Worm (Caenorhabditis elegans) whole organism, early embryonic: ENCODE results near the gene F46B3.23.

Source experiments
- B0310.2 ChIP-seq: sonication (generic microtip); optimal IDR thresholded peaks from 2 replicates; lab custom pipeline; 2016; ENCODE audit warnings: mild to moderate bottlenecking, missing genetic modification characterization, missing compliant biosample characterization
- F13C5.2 ChIP-seq: sonication (generic microtip); optimal IDR thresholded peaks from 2 replicates; lab custom pipeline; 2017; ENCODE audit warnings: mild to moderate bottlenecking, missing genetic modification characterization, inconsistent platforms, missing compliant biosample characterization
- aly-1 ChIP-seq: sonication (generic microtip); optimal IDR thresholded peaks from 2 replicates; lab custom pipeline; 2016; ENCODE audit warnings: missing genetic modification characterization, missing compliant biosample characterization
- ama-1 ChIP-seq: fragments of 150-350 bp; optimal IDR thresholded peaks from 2 replicates; lab custom pipeline; 2014
- ceh-13 ChIP-seq: fragments of 200-800 bp; sonication (Bioruptor generic); optimal IDR thresholded peaks from 2 replicates; lab custom pipeline; 2018; ENCODE audit warnings: mild to moderate bottlenecking, missing genetic modification characterization, missing compliant biosample characterization
- ceh-36 ChIP-seq: sonication (generic microtip); optimal IDR thresholded peaks from 2 replicates; lab custom pipeline; 2016; ENCODE audit warnings: missing genetic modification characterization, inconsistent platforms, missing compliant biosample characterization
- ets-7 ChIP-seq: sonication (generic microtip); optimal IDR thresholded peaks from 2 replicates; lab custom pipeline; 2016; ENCODE audit warnings: missing genotype, missing genetic modification characterization, missing compliant biosample characterization
- flt-1 ChIP-seq: fragments of 200-800 bp; sonication (Bioruptor generic); IDR thresholded peaks from 2 replicates; pipeline ENCODE4 v1.3.6; 2022; ENCODE audit warnings: missing genetic modification characterization, missing compliant biosample characterization
- hmbx-1 ChIP-seq: sonication (generic microtip); optimal IDR thresholded peaks from 2 replicates; lab custom pipeline; 2016; ENCODE audit warnings: mild to moderate bottlenecking, missing genetic modification characterization, missing compliant biosample characterization
- hmg-4 ChIP-seq: fragments of 200-800 bp; sonication (Bioruptor generic); optimal IDR thresholded peaks from 2 replicates; lab custom pipeline; 2018; ENCODE audit warnings: mild to moderate bottlenecking, missing genetic modification characterization, missing compliant biosample characterization
- hnd-1 ChIP-seq: sonication (generic microtip); optimal IDR thresholded peaks from 2 replicates; lab custom pipeline; 2016; ENCODE audit warnings: missing genetic modification characterization, missing compliant biosample characterization
- pes-1 ChIP-seq: fragments of 200-800 bp; sonication (Bioruptor generic); IDR thresholded peaks from 2 replicates; pipeline ENCODE4 v1.3.6; 2022; ENCODE audit warnings: missing genetic modification reagents, missing genetic modification characterization, missing compliant biosample characterization
- scrt-1 ChIP-seq: fragments of 200-800 bp; sonication (Bioruptor generic); IDR thresholded peaks from 2 replicates; pipeline ENCODE4 v1.3.6; 2022; ENCODE audit warnings: missing genetic modification characterization, missing compliant biosample characterization
- sea-1 ChIP-seq: fragments of 200-800 bp; sonication (Bioruptor generic); conservative IDR thresholded peaks from 2 replicates; pipeline ENCODE4 v1.3.6; 2022; ENCODE audit warnings: missing genetic modification characterization, missing compliant biosample characterization
- tbx-11 ChIP-seq: fragments of 200-800 bp; sonication (Bioruptor generic); IDR thresholded peaks from 2 replicates; pipeline ENCODE4 v1.3.6; 2022; ENCODE audit warnings: missing genetic modification characterization, missing compliant biosample characterization
- tbx-37 ChIP-seq: fragments of 200-800 bp; sonication (Bioruptor generic); conservative IDR thresholded peaks from 2 replicates; pipeline ENCODE4 v1.3.6; 2022; ENCODE audit warnings: missing genetic modification reagents, missing genetic modification characterization, missing compliant biosample characterization
- tra-4 ChIP-seq: sonication (generic microtip); optimal IDR thresholded peaks from 2 replicates; lab custom pipeline; 2017; ENCODE audit warnings: missing genetic modification characterization, missing compliant biosample characterization

The F46B3.23 gene

DNA sequence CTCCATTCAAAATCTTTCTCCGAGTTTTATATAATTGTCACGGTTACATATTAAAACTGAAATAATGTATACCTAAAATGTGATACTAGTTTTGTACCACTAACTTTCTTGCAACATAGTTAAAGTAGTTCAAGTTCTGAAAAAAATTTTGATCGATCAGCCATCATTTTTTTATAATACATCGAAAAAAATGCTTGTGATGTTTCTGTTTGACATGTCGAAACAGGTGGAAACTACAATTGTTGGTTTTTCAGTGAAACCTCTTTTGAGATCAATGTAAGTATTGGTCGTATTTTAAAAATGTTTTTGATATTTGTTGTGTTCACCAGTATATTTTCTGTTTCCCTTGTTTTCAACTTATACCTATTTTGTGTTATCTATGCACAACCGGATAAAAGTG lies 32.8 kb upstream of the F46B3.23 start, which contains the start of gene srxa-14:
Gene srxa-14 (plus strand): TSS at position 301 of the 400 bp plus-strand sequence.
- TF ChIP-seq hmg-4 (GFP tag; lab: Kevin White, UChicago) (no peak), aly-1 (tag; lab: Kevin White, UChicago) (no peak), hnd-1 (tag; lab: Kevin White, UChicago) (no peak), tbx-11 (GFP tag; lab: Robert Waterston, UW) (no peak), tbx-37 (no peak), hmbx-1 (tag; lab: Kevin White, UChicago) (no peak), ceh-13 (GFP tag; lab: Kevin White, UChicago) (no peak), ceh-36 (tag; lab: Kevin White, UChicago) (no peak), ama-1 (lab: Kevin White, UChicago) (no peak), sea-1 (no peak), tra-4 (no peak), B0310.2 (tag; lab: Kevin White, UChicago) (no peak)

ce11 chrV:20638344-20638743 lies 31.8 kb upstream of the F46B3.23 start, which contains the start of gene Y44A6B.3:
Gene Y44A6B.3, minus strand, starts transcription at chrV:20638444.
- no peak for TF ChIP-seq tra-4
- no peak for TF ChIP-seq ets-7 (tag; lab: Kevin White, UChicago)
- no peak for TF ChIP-seq tbx-37
- TF ChIP-seq pes-1 (GFP tag; lab: Robert Waterston, UW) = no peak
- no peak for TF ChIP-seq tbx-11 (GFP tag; lab: Robert Waterston, UW)
- no peak for TF ChIP-seq hnd-1 (tag; lab: Kevin White, UChicago)
- TF ChIP-seq hmg-4 (GFP tag; lab: Kevin White, UChicago) = no peak
- no peak for TF ChIP-seq ceh-36 (tag; lab: Kevin White, UChicago)
- TF ChIP-seq F13C5.2 (tag; lab: Kevin White, UChicago) = no peak
- TF ChIP-seq scrt-1 = no peak
- no peak for TF ChIP-seq flt-1
- TF ChIP-seq aly-1 (tag; lab: Kevin White, UChicago) = no peak
- TF ChIP-seq B0310.2 (tag; lab: Kevin White, UChicago) = no peak
- TF ChIP-seq sea-1 = no peak

DNA sequence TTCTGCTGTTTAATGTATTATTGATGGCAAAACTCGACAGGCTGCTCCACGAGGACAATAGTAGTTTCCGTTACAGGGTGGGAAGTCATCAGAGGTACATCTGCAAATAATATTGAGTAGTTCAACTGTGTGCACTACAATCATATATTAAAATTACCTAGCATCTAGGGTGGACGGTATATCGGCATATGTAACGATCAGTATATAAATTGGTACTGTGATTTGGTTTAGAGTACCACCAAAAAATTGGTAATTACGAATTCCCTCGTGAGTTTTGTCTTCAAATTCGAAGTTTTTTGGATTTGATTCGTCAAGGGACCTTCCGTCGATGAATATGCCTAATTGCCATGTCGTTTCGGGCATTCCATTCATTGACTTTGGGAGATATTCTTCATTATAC lies 30.3 kb upstream of the F46B3.23 start, which contains the start of gene ttr-13:
Gene ttr-13 (minus strand): TSS at position 101 of the 400 bp plus-strand sequence.
- TF ChIP-seq hmbx-1 (tag; lab: Kevin White, UChicago) (no peak), tbx-37 (no peak), tra-4 (no peak), tbx-11 (GFP tag; lab: Robert Waterston, UW) (no peak), ceh-13 (GFP tag; lab: Kevin White, UChicago) (no peak), ama-1 (lab: Kevin White, UChicago) (no peak), ceh-36 (tag; lab: Kevin White, UChicago) (no peak), aly-1 (tag; lab: Kevin White, UChicago) (no peak), scrt-1 (no peak), F13C5.2 (tag; lab: Kevin White, UChicago) (no peak), pes-1 (GFP tag; lab: Robert Waterston, UW) (no peak), flt-1 (no peak), ets-7 (tag; lab: Kevin White, UChicago) (no peak), sea-1 (no peak), B0310.2 (tag; lab: Kevin White, UChicago) (no peak)

DNA sequence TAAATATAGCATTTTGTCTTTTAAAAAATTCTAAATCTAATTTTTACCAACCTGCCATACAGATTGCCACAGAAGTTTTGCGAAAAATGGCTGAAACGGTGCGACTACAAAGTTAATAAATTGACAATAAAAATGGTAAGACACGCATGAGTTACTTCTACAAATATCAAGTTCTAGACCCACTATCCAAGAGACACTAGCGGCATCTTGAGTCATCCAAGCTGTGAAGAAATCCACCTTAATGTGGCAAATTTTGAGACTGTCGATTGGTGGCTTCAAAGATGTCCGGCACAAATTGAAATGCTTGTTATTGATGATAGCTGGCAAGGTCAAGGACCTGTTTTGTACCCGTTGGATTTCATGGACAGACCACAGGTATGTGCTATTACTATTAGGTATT lies 27.8 kb upstream of the F46B3.23 start, which contains the start of gene F46B3.16:
Gene F46B3.16 (plus strand): TSS at position 301 of the 400 bp plus-strand sequence.
- TF ChIP-seq hmg-4 (GFP tag; lab: Kevin White, UChicago) (no peak), aly-1 (tag; lab: Kevin White, UChicago) (no peak), flt-1 (no peak), ceh-36 (tag; lab: Kevin White, UChicago) (no peak), hmbx-1 (tag; lab: Kevin White, UChicago) (no peak), ceh-13 (GFP tag; lab: Kevin White, UChicago) (no peak), F13C5.2 (tag; lab: Kevin White, UChicago) (no peak), tbx-37 (no peak), ets-7 (tag; lab: Kevin White, UChicago) (no peak), pes-1 (GFP tag; lab: Robert Waterston, UW) (no peak), B0310.2 (tag; lab: Kevin White, UChicago) (no peak), hnd-1 (tag; lab: Kevin White, UChicago) (no peak), sea-1 (no peak), tra-4 (no peak), ama-1 (lab: Kevin White, UChicago) (no peak), scrt-1 (no peak)

- TF ChIP-seq ama-1 (lab: Kevin White, UChicago) (no peak), hnd-1 (tag; lab: Kevin White, UChicago) (no peak), tbx-37 (no peak), hmbx-1 (tag; lab: Kevin White, UChicago) (no peak), ceh-13 (GFP tag; lab: Kevin White, UChicago) (no peak), pes-1 (GFP tag; lab: Robert Waterston, UW) (no peak)
Measured at ce11 chrV:20633619-20634018, 27.1 kb upstream of the F46B3.23 start, which contains the start of gene F46B3.15. Gene F46B3.15, minus strand, starts transcription at chrV:20633719.

ce11 chrV:20631255-20631654 lies 24.7 kb upstream of the F46B3.23 start, which contains the start of gene F46B3.14:
Gene F46B3.14, minus strand, starts transcription at chrV:20631355.
- no peak for TF ChIP-seq tra-4
- TF ChIP-seq hnd-1 (tag; lab: Kevin White, UChicago) = no peak
- TF ChIP-seq B0310.2 (tag; lab: Kevin White, UChicago) = no peak
- TF ChIP-seq ceh-36 (tag; lab: Kevin White, UChicago) = no peak
- TF ChIP-seq scrt-1 = no peak
- TF ChIP-seq ets-7 (tag; lab: Kevin White, UChicago) = no peak
- no peak for TF ChIP-seq hmg-4 (GFP tag; lab: Kevin White, UChicago)
- TF ChIP-seq tbx-11 (GFP tag; lab: Robert Waterston, UW) = no peak

ce11 chrV:20626043-20626761 lies 19.7 kb upstream of the F46B3.23 start, which contains the start of the genes F46B3.9 and srz-18:
Gene F46B3.9, minus strand, starts transcription at chrV:20626143.
Gene srz-18, plus strand, starts transcription at chrV:20626711.
- TF ChIP-seq flt-1 (no peak), scrt-1 (no peak), F13C5.2 (tag; lab: Kevin White, UChicago) (no peak), hnd-1 (tag; lab: Kevin White, UChicago) (no peak)
